Fruit fly (Drosophila melanogaster): ENCODE results near the gene CG31698.

DNA sequence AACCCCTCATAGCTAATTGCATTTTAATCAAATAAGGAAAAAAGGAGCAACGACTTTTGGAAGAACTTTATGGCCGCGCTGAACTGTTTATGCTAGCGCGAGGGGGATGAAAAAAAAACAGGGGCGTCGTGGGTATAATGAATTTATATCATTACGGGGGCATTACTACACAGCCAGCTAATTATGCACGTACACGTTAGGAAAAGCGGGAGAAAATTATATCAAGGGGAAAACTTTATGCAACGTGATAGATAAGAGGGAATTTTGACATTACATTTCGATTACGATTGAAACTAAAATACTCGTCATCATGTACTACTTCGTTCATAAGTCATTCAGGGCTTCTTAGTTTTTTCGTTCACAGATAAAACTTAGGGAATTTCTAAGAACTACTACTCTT lies 45.3 kb downstream of the CG31698 start, which contains the start of gene CG15403:
- TF ChIP-seq cnc (optimal IDR thresholded peaks at IDR 0.05), result no peak
- TF ChIP-seq pad (GFP tag; optimal IDR thresholded peaks at IDR 0.05), result no peak
- no peak for TF ChIP-seq CG5204 (GFP tag; optimal IDR thresholded peaks at IDR 0.05)
- TF ChIP-seq Clk (GFP tag; optimal IDR thresholded peaks at IDR 0.05), result no peak
- no peak for TF ChIP-seq toe (GFP tag; optimal IDR thresholded peaks at IDR 0.05)
- no peak for TF ChIP-seq CG33017 (tag; optimal IDR thresholded peaks at IDR 0.05)
- TF ChIP-seq kay (GFP tag; ENCODE audit: borderline replicate concordance), result no peak
- no peak for TF ChIP-seq Crg-1 (GFP tag; optimal IDR thresholded peaks at IDR 0.05)
- no peak for TF ChIP-seq CG7045 (GFP tag; optimal IDR thresholded peaks at IDR 0.05)
- no peak for TF ChIP-seq CG7101 (tag; optimal IDR thresholded peaks at IDR 0.05)
- TF ChIP-seq Mnt (GFP tag; optimal IDR thresholded peaks at IDR 0.05), result no peak
- TF ChIP-seq CG14711 (tag; optimal IDR thresholded peaks at IDR 0.05), result no peak
- TF ChIP-seq CG11617 (GFP tag; optimal IDR thresholded peaks at IDR 0.05), result no peak
- TF ChIP-seq tj (GFP tag; optimal IDR thresholded peaks at IDR 0.05), result no peak
